Fruit fly (Drosophila melanogaster): ENCODE results near the gene Osi15.

The Osi15 gene

dm6 chr3R:6352893-6353623 lies 51.5 kb downstream of the Osi15 start:
- TF ChIP-seq dsf (GFP tag; optimal IDR thresholded peaks at IDR 0.05; ENCODE audit: borderline replicate concordance) (no peak), h (GFP tag; optimal IDR thresholded peaks at IDR 0.05) (peak; percentile 14), CG32264 (GFP tag; optimal IDR thresholded peaks at IDR 0.05) (no peak), lola (GFP tag; optimal IDR thresholded peaks at IDR 0.05) (no peak), N (GFP tag; optimal IDR thresholded peaks at IDR 0.05) (no peak), sv (GFP tag; optimal IDR thresholded peaks at IDR 0.05) (no peak), fru (GFP tag; optimal IDR thresholded peaks at IDR 0.05) (no peak), tai (GFP tag; optimal IDR thresholded peaks at IDR 0.05) (no peak), woc (GFP tag; optimal IDR thresholded peaks at IDR 0.05) (no peak), Abd-B (GFP tag; optimal IDR thresholded peaks at IDR 0.05) (no peak), CG9705 (GFP tag; optimal IDR thresholded peaks at IDR 0.05) (no peak), dmrt93B (GFP tag; optimal IDR thresholded peaks at IDR 0.05) (no peak), foxo (GFP tag; optimal IDR thresholded peaks at IDR 0.05) (peak in 1 of 2 experiments; percentile 10), Vsx2 (GFP tag; optimal IDR thresholded peaks at IDR 0.05; ENCODE audit: partially characterized antibody) (no peak), usp (GFP tag; optimal IDR thresholded peaks at IDR 0.05) (no peak), sage (GFP tag; optimal IDR thresholded peaks at IDR 0.05) (no peak), OdsH (GFP tag; optimal IDR thresholded peaks at IDR 0.05) (no peak), Dfd (GFP tag; optimal IDR thresholded peaks at IDR 0.05) (no peak), rgr (GFP tag; optimal IDR thresholded peaks at IDR 0.05) (no peak), Hnf4 (GFP tag; optimal IDR thresholded peaks at IDR 0.05) (no peak), dl (GFP tag; optimal IDR thresholded peaks at IDR 0.05; ENCODE audit: insufficient read depth in 1 of 2, partially characterized antibody in 2 of 2) (peak in 1 of 2 experiments; percentile 40), Rel (GFP tag; optimal IDR thresholded peaks at IDR 0.05) (peak; percentile 28), Rel (tag; optimal IDR thresholded peaks at IDR 0.05) (peak; percentile 81), brk (GFP tag; optimal IDR thresholded peaks at IDR 0.05) (no peak), Sp1 (GFP tag; optimal IDR thresholded peaks at IDR 0.05) (no peak), jim (GFP tag; optimal IDR thresholded peaks at IDR 0.05) (no peak), pan (optimal IDR thresholded peaks at IDR 0.05) (no peak), CrebA (GFP tag; optimal IDR thresholded peaks at IDR 0.05; ENCODE audit: borderline replicate concordance) (no peak), psq (GFP tag; optimal IDR thresholded peaks at IDR 0.05) (no peak), Dif (GFP tag; optimal IDR thresholded peaks at IDR 0.05; ENCODE audit: partially characterized antibody) (no peak), Jra (GFP tag; optimal IDR thresholded peaks at IDR 0.05) (no peak), GATAd (GFP tag; optimal IDR thresholded peaks at IDR 0.05) (no peak), Hr78 (GFP tag; optimal IDR thresholded peaks at IDR 0.05) (no peak), Myc (optimal IDR thresholded peaks at IDR 0.05) (no peak), ey (GFP tag; optimal IDR thresholded peaks at IDR 0.05) (no peak), Hr83 (GFP tag; optimal IDR thresholded peaks at IDR 0.05; ENCODE audit: poor library complexity, severe bottlenecking) (peak; percentile 55), Mio (GFP tag; optimal IDR thresholded peaks at IDR 0.05) (no peak), HLH106 (tag; optimal IDR thresholded peaks at IDR 0.05) (peak; percentile 23), br (GFP tag; optimal IDR thresholded peaks at IDR 0.05) (peak; percentile 9)
